Worm (Caenorhabditis elegans): ENCODE results near the gene dnj-26.

dnj-26 gene

ce11 chrIV:12203968-12204367 lies 48.5 kb downstream of the dnj-26 start:
- no peak for TF ChIP-seq aly-1 (tag; optimal IDR thresholded peaks at IDR 0.05)
- no peak for TF ChIP-seq B0310.2 (tag; optimal IDR thresholded peaks at IDR 0.05)
- TF ChIP-seq hmbx-1 (tag; optimal IDR thresholded peaks at IDR 0.05): no peak
- TF ChIP-seq ets-7 (tag; optimal IDR thresholded peaks at IDR 0.05): no peak
- no peak for TF ChIP-seq tbx-11 (GFP tag; IDR thresholded peaks at IDR 0.05)
- TF ChIP-seq scrt-1 (GFP tag; IDR thresholded peaks at IDR 0.05): no peak
- TF ChIP-seq flt-1 (GFP tag; IDR thresholded peaks at IDR 0.05): no peak
- no peak for TF ChIP-seq tra-4 (tag; optimal IDR thresholded peaks at IDR 0.05)
- TF ChIP-seq pes-1 (GFP tag; IDR thresholded peaks at IDR 0.05): no peak
- TF ChIP-seq ama-1 (optimal IDR thresholded peaks at IDR 0.05): no peak
- TF ChIP-seq ceh-13 (GFP tag; optimal IDR thresholded peaks at IDR 0.05): no peak
- no peak for TF ChIP-seq ceh-36 (tag; optimal IDR thresholded peaks at IDR 0.05)
- no peak for TF ChIP-seq F13C5.2 (tag; optimal IDR thresholded peaks at IDR 0.05)

ce11 chrIV:12202949-12203348 lies 49.5 kb downstream of the dnj-26 start, which contains the start of gene F35G2.1:
F35G2.1 (plus strand) TSS chrIV:12203249.
- TF ChIP-seq hnd-1 (tag; optimal IDR thresholded peaks at IDR 0.05) (no peak), hmg-4 (GFP tag; optimal IDR thresholded peaks at IDR 0.05) (no peak), hmbx-1 (tag; optimal IDR thresholded peaks at IDR 0.05) (no peak), aly-1 (tag; optimal IDR thresholded peaks at IDR 0.05) (no peak), ets-7 (tag; optimal IDR thresholded peaks at IDR 0.05) (no peak), F13C5.2 (tag; optimal IDR thresholded peaks at IDR 0.05) (no peak), tra-4 (tag; optimal IDR thresholded peaks at IDR 0.05) (no peak), ceh-36 (tag; optimal IDR thresholded peaks at IDR 0.05) (no peak), pes-1 (GFP tag; IDR thresholded peaks at IDR 0.05) (no peak), scrt-1 (GFP tag; IDR thresholded peaks at IDR 0.05) (no peak), flt-1 (GFP tag; IDR thresholded peaks at IDR 0.05) (no peak), tbx-11 (GFP tag; IDR thresholded peaks at IDR 0.05) (no peak), tbx-37 (GFP tag; conservative IDR thresholded peaks at IDR 0.05) (no peak), ama-1 (optimal IDR thresholded peaks at IDR 0.05) (no peak), B0310.2 (tag; optimal IDR thresholded peaks at IDR 0.05) (no peak), ceh-13 (GFP tag; optimal IDR thresholded peaks at IDR 0.05) (no peak), sea-1 (GFP tag; conservative IDR thresholded peaks at IDR 0.05) (no peak)

ce11 chrIV:12202000-12202399 lies 50.5 kb downstream of the dnj-26 start:
- TF ChIP-seq scrt-1 (GFP tag; IDR thresholded peaks at IDR 0.05): no peak
- no peak for TF ChIP-seq hmbx-1 (tag; optimal IDR thresholded peaks at IDR 0.05)
- no peak for TF ChIP-seq sea-1 (GFP tag; conservative IDR thresholded peaks at IDR 0.05)
- no peak for TF ChIP-seq ets-7 (tag; optimal IDR thresholded peaks at IDR 0.05)
- TF ChIP-seq tra-4 (tag; optimal IDR thresholded peaks at IDR 0.05): no peak
- TF ChIP-seq pes-1 (GFP tag; IDR thresholded peaks at IDR 0.05): no peak
- TF ChIP-seq ceh-36 (tag; optimal IDR thresholded peaks at IDR 0.05): no peak
- no peak for TF ChIP-seq flt-1 (GFP tag; IDR thresholded peaks at IDR 0.05)
- no peak for TF ChIP-seq ceh-13 (GFP tag; optimal IDR thresholded peaks at IDR 0.05)
- TF ChIP-seq hmg-4 (GFP tag; optimal IDR thresholded peaks at IDR 0.05): no peak
- TF ChIP-seq ama-1 (optimal IDR thresholded peaks at IDR 0.05): no peak
- no peak for TF ChIP-seq hnd-1 (tag; optimal IDR thresholded peaks at IDR 0.05)
- TF ChIP-seq F13C5.2 (tag; optimal IDR thresholded peaks at IDR 0.05): no peak
- TF ChIP-seq tbx-11 (GFP tag; IDR thresholded peaks at IDR 0.05): no peak
- no peak for TF ChIP-seq B0310.2 (tag; optimal IDR thresholded peaks at IDR 0.05)
- no peak for TF ChIP-seq tbx-37 (GFP tag; conservative IDR thresholded peaks at IDR 0.05)
- TF ChIP-seq aly-1 (tag; optimal IDR thresholded peaks at IDR 0.05): no peak

Measured in whole organism, early embryonic.